Fruit fly (Drosophila melanogaster) whole organism, prepupa: Measurements from ENCODE around the gene Gclm.

ENCODE experiments used
- CG10669 ChIP-seq: fragments of 200-800 bp; sonication (Bioruptor generic); optimal IDR thresholded peaks from 3 replicates; lab custom pipeline; 2018; ENCODE audit warnings: missing biosample characterization, mild to moderate bottlenecking, missing genetic modification characterization, moderate library complexity
- CG11294 ChIP-seq: fragments of 200-800 bp; sonication (Bioruptor generic); IDR thresholded peaks from 2 replicates; pipeline ENCODE4 v1.3.6; 2022; ENCODE audit warnings: missing biosample characterization, missing genetic modification characterization
- CG11902 ChIP-seq: fragments of 200-800 bp; sonication (Bioruptor generic); optimal IDR thresholded peaks from 3 replicates; lab custom pipeline; 2016; ENCODE audit warnings: missing biosample characterization, missing genetic modification characterization
- CG15336 ChIP-seq: fragments of 200-800 bp; sonication (Bioruptor generic); IDR thresholded peaks from 2 replicates; pipeline ENCODE4 v1.3.6; 2022; ENCODE audit warnings: missing biosample characterization, missing genetic modification characterization
- CG1621 ChIP-seq: fragments of 200-800 bp; sonication (Bioruptor generic); optimal IDR thresholded peaks from 3 replicates; lab custom pipeline; 2018; ENCODE audit warnings: missing biosample characterization, mild to moderate bottlenecking, missing genetic modification characterization
- CG16779 ChIP-seq: fragments of 200-800 bp; sonication (Bioruptor generic); optimal IDR thresholded peaks from 3 replicates; lab custom pipeline; 2017; ENCODE audit warnings: missing biosample characterization, mild to moderate bottlenecking, missing genetic modification characterization
- CG31627 ChIP-seq: fragments of 200-800 bp; sonication (Bioruptor generic); optimal IDR thresholded peaks from 3 replicates; lab custom pipeline; 2016; ENCODE audit warnings: missing biosample characterization, missing genetic modification characterization
- CG34406 ChIP-seq: fragments of 200-800 bp; sonication (Bioruptor generic); optimal IDR thresholded peaks from 3 replicates; lab custom pipeline; 2016; ENCODE audit warnings: missing biosample characterization, missing genetic modification characterization
- CG4318 ChIP-seq: fragments of 200-800 bp; sonication (Bioruptor generic); optimal IDR thresholded peaks from 3 replicates; lab custom pipeline; 2017; ENCODE audit warnings: missing biosample characterization, mild to moderate bottlenecking, missing genetic modification characterization
- CG6163 ChIP-seq: fragments of 200-800 bp; sonication (Bioruptor generic); IDR thresholded peaks from 3 replicates; pipeline ENCODE4 v1.3.6; 2022; ENCODE audit warnings: missing biosample characterization, missing genetic modification characterization
- CG6792 ChIP-seq: fragments of 200-800 bp; sonication (Bioruptor generic); optimal IDR thresholded peaks from 3 replicates; lab custom pipeline; 2016; ENCODE audit warnings: missing biosample characterization, missing genetic modification characterization
- CG6854 ChIP-seq: fragments of 200-800 bp; sonication (Bioruptor generic); optimal IDR thresholded peaks from 2 replicates; lab custom pipeline; 2017; ENCODE audit warnings: missing biosample characterization, mild to moderate bottlenecking, missing genetic modification characterization
- CG7368 ChIP-seq: fragments of 200-800 bp; sonication (Bioruptor generic); optimal IDR thresholded peaks from 3 replicates; lab custom pipeline; 2016; ENCODE audit warnings: missing biosample characterization, missing genetic modification characterization
- CG8119 ChIP-seq: fragments of 200-800 bp; sonication (Bioruptor generic); IDR thresholded peaks from 3 replicates; pipeline ENCODE4 v1.3.6; 2022; ENCODE audit warnings: missing biosample characterization, missing genetic modification characterization
- CG8319 ChIP-seq: fragments of 200-800 bp; sonication (Bioruptor generic); optimal IDR thresholded peaks from 3 replicates; lab custom pipeline; 2016; ENCODE audit warnings: missing biosample characterization, missing genetic modification characterization
- CG8632 ChIP-seq: fragments of 200-800 bp; sonication (Bioruptor generic); optimal IDR thresholded peaks from 3 replicates; lab custom pipeline; 2016; ENCODE audit warnings: missing biosample characterization, missing genetic modification characterization
- CG9139 ChIP-seq: fragments of 200-800 bp; sonication (Bioruptor generic); optimal IDR thresholded peaks from 3 replicates; lab custom pipeline; 2017; ENCODE audit warnings: missing biosample characterization, mild to moderate bottlenecking, missing genetic modification characterization
- Eip75B ChIP-seq: fragments of 200-800 bp; sonication (Bioruptor generic); optimal IDR thresholded peaks from 3 replicates; lab custom pipeline; 2016; ENCODE audit warnings: missing biosample characterization, missing genetic modification characterization
- Eip93F ChIP-seq: fragments of 200-800 bp; sonication (Bioruptor generic); optimal IDR thresholded peaks from 2 replicates; lab custom pipeline; 2016; ENCODE audit warnings: missing biosample characterization, mild to moderate bottlenecking, missing genetic modification characterization
- Ets21C ChIP-seq: fragments of 200-800 bp; sonication (Bioruptor generic); optimal IDR thresholded peaks from 3 replicates; lab custom pipeline; 2016; ENCODE audit warnings: missing biosample characterization, missing genetic modification characterization
- Ets96B ChIP-seq: fragments of 200-800 bp; optimal IDR thresholded peaks from 2 replicates; lab custom pipeline; 2019; ENCODE audit warnings: missing biosample characterization, mild to moderate bottlenecking, missing genetic modification characterization, moderate library complexity
- Gug ChIP-seq: fragments of 200-800 bp; sonication (Bioruptor generic); IDR thresholded peaks from 2 replicates; pipeline ENCODE4 v1.3.6; 2022; ENCODE audit warnings: missing biosample characterization, missing genetic modification characterization
- Hr38 ChIP-seq: sonication (Bioruptor generic); optimal IDR thresholded peaks from 2 replicates; lab custom pipeline; 2016; ENCODE audit warnings: missing biosample characterization, missing genetic modification characterization
- Hr39 ChIP-seq: fragments of 200-800 bp; sonication (Bioruptor generic); optimal IDR thresholded peaks from 2 replicates; lab custom pipeline; 2016; ENCODE audit warnings: missing biosample characterization, missing genetic modification characterization
- Hr4 ChIP-seq: fragments of 200-800 bp; sonication (Bioruptor generic); optimal IDR thresholded peaks from 3 replicates; lab custom pipeline; 2016; ENCODE audit warnings: missing biosample characterization, missing genetic modification characterization
- Met ChIP-seq: fragments of 200-800 bp; sonication (Bioruptor generic); optimal IDR thresholded peaks from 3 replicates; lab custom pipeline; 2016; ENCODE audit warnings: missing biosample characterization, missing genetic modification characterization
- OdsH ChIP-seq: fragments of 200-800 bp; sonication (Bioruptor generic); optimal IDR thresholded peaks from 3 replicates; lab custom pipeline; 2016; ENCODE audit warnings: missing biosample characterization, missing genetic modification characterization
- Smox ChIP-seq: fragments of 200-800 bp; sonication (Bioruptor generic); optimal IDR thresholded peaks from 3 replicates; lab custom pipeline; 2016; ENCODE audit warnings: missing biosample characterization, missing genetic modification characterization
- Sox14 ChIP-seq: fragments of 200-800 bp; sonication (Bioruptor generic); optimal IDR thresholded peaks from 3 replicates; lab custom pipeline; 2016; ENCODE audit warnings: missing biosample characterization, missing genetic modification characterization
- Sox15 ChIP-seq: fragments of 200-800 bp; sonication (Bioruptor generic); optimal IDR thresholded peaks from 3 replicates; lab custom pipeline; 2016; ENCODE audit warnings: missing biosample characterization, missing genetic modification characterization
- achi ChIP-seq: fragments of 200-800 bp; sonication (Bioruptor generic); optimal IDR thresholded peaks from 3 replicates; lab custom pipeline; 2016; ENCODE audit warnings: missing biosample characterization, missing genetic modification characterization
- acj6 ChIP-seq: fragments of 200-800 bp; sonication (Bioruptor generic); optimal IDR thresholded peaks from 3 replicates; lab custom pipeline; 2016; ENCODE audit warnings: missing biosample characterization, missing genetic modification characterization
- dac ChIP-seq: fragments of 200-800 bp; sonication (Bioruptor generic); optimal IDR thresholded peaks from 2 replicates; lab custom pipeline; 2017; ENCODE audit warnings: missing biosample characterization, mild to moderate bottlenecking, missing genetic modification characterization
- eg ChIP-seq: fragments of 200-800 bp; sonication (Bioruptor generic); IDR thresholded peaks from 3 replicates; pipeline ENCODE4 v1.3.6; 2022; ENCODE audit warnings: missing biosample characterization, missing genetic modification characterization
- esn ChIP-seq: fragments of 200-800 bp; sonication (Bioruptor generic); optimal IDR thresholded peaks from 2 replicates; lab custom pipeline; 2016; ENCODE audit warnings: missing biosample characterization, mild to moderate bottlenecking, missing genetic modification characterization, moderate library complexity
- fd85E ChIP-seq: fragments of 200-800 bp; sonication (Bioruptor generic); optimal IDR thresholded peaks from 3 replicates; lab custom pipeline; 2016; ENCODE audit warnings: missing biosample characterization, missing genetic modification characterization
- fkh ChIP-seq: fragments of 200-800 bp; sonication (Bioruptor generic); optimal IDR thresholded peaks from 3 replicates; lab custom pipeline; 2017; ENCODE audit warnings: missing biosample characterization, mild to moderate bottlenecking, missing genetic modification characterization, moderate library complexity
- pdm3 ChIP-seq: fragments of 200-800 bp; sonication (Bioruptor generic); optimal IDR thresholded peaks from 3 replicates; lab custom pipeline; 2016; ENCODE audit warnings: missing biosample characterization, missing genetic modification characterization
- spab ChIP-seq: fragments of 200-800 bp; sonication (Bioruptor generic); optimal IDR thresholded peaks from 2 replicates; lab custom pipeline; 2017; ENCODE audit warnings: missing biosample characterization, mild to moderate bottlenecking, missing genetic modification characterization, missing genetic modification reagents
- svp ChIP-seq: fragments of 200-800 bp; sonication (Bioruptor generic); peaks from one replicate; lab custom pipeline; 2016; ENCODE audit warnings: missing biosample characterization, missing genetic modification characterization
- topi ChIP-seq: fragments of 200-800 bp; sonication (Bioruptor generic); optimal IDR thresholded peaks from 3 replicates; lab custom pipeline; 2016; ENCODE audit warnings: missing biosample characterization, missing genetic modification characterization

Gene Gclm

dm6 chr3R:22720808-22721306 is 34.5 kb upstream of the Gclm start, which contains the start of gene wge (continued):
- peak; percentile 84 for TF ChIP-seq CG16779 (tag; lab: Kevin White, UChicago)
- TF ChIP-seq Eip93F = peak; percentile 47
- peak; percentile 27 for TF ChIP-seq dac (GFP tag; lab: Kevin White, UChicago)
- peak; percentile 63; the same call in 2 of the 3 replicates for TF ChIP-seq CG6163 (GFP tag; lab: Robert Waterston, UW)
- TF ChIP-seq CG15336 = peak; percentile 78
- no peak for TF ChIP-seq pdm3 (GFP tag; lab: Kevin White, UChicago)
- TF ChIP-seq Hr38 = no peak
- no peak for TF ChIP-seq Hr4 (GFP tag; lab: Kevin White, UChicago)
- TF ChIP-seq spab (GFP tag; lab: Kevin White, UChicago) = peak; percentile 87
- no peak for TF ChIP-seq fkh (GFP tag; lab: Kevin White, UChicago)
- peak; percentile 28 for TF ChIP-seq svp (GFP tag; lab: Kevin White, UChicago)
- peak; percentile 32 for TF ChIP-seq Sox14 (GFP tag; lab: Kevin White, UChicago)
- TF ChIP-seq CG11902 (GFP tag; lab: Kevin White, UChicago) = no peak
- TF ChIP-seq CG9139 = peak; percentile 90
- TF ChIP-seq eg (GFP tag; lab: Robert Waterston, UW) = peak; percentile 80
- peak; percentile 23 for TF ChIP-seq CG7368 (GFP tag; lab: Kevin White, UChicago)
- TF ChIP-seq CG34406 (GFP tag; lab: Kevin White, UChicago) = peak; percentile 46
- no peak for TF ChIP-seq Ets21C (GFP tag; lab: Kevin White, UChicago)
- peak; percentile 90 for TF ChIP-seq CG8119 (GFP tag; lab: Robert Waterston, UW)
- no peak for TF ChIP-seq Eip75B
- peak; percentile 22 for TF ChIP-seq CG6792 (GFP tag; lab: Kevin White, UChicago)
- TF ChIP-seq acj6 (GFP tag; lab: Kevin White, UChicago) = peak; percentile 22
- TF ChIP-seq CG8632 (GFP tag; lab: Kevin White, UChicago) = peak; percentile 52
- TF ChIP-seq Met (GFP tag; lab: Kevin White, UChicago) = no peak
- no peak for TF ChIP-seq CG11294
- peak; percentile 78 for TF ChIP-seq CG1621
- TF ChIP-seq Smox = no peak
- no peak for TF ChIP-seq OdsH (GFP tag; lab: Kevin White, UChicago)
- no peak for TF ChIP-seq CG4318 (GFP tag; lab: Kevin White, UChicago)
- TF ChIP-seq Sox15 (GFP tag; lab: Kevin White, UChicago) = no peak
- peak; percentile 18 for TF ChIP-seq CG6854 (GFP tag; lab: Kevin White, UChicago)
- TF ChIP-seq Hr39 (GFP tag; lab: Kevin White, UChicago) = no peak

dm6 chr3R:22719607-22719949 is 33.3 kb upstream of the Gclm start:
- TF ChIP-seq Hr38 (no peak), spab (GFP tag; lab: Kevin White, UChicago) (no peak), fkh (GFP tag; lab: Kevin White, UChicago) (no peak), CG34406 (GFP tag; lab: Kevin White, UChicago) (no peak)

- no peak for TF ChIP-seq Hr38
- TF ChIP-seq acj6 (GFP tag; lab: Kevin White, UChicago) = no peak
- no peak for TF ChIP-seq esn (GFP tag; lab: Kevin White, UChicago)
- no peak for TF ChIP-seq eg (GFP tag; lab: Robert Waterston, UW)
- no peak for TF ChIP-seq Eip93F
These were observed 32.8 kb upstream of the Gclm start for dm6 chr3R:22718937-22719606.

- TF ChIP-seq Met (GFP tag; lab: Kevin White, UChicago) (no peak), topi (no peak), CG10669 (no peak), CG8319 (GFP tag; lab: Kevin White, UChicago) (no peak), CG9139 (no peak), Eip93F (no peak), CG8632 (GFP tag; lab: Kevin White, UChicago) (no peak), achi (GFP tag; lab: Kevin White, UChicago) (no peak), Gug (GFP tag; lab: Robert Waterston, UW) (no peak), CG4318 (GFP tag; lab: Kevin White, UChicago) (no peak), fd85E (GFP tag; lab: Kevin White, UChicago) (no peak), CG6854 (GFP tag; lab: Kevin White, UChicago) (no peak), CG15336 (no peak), Ets96B (tag; lab: Kevin White, UChicago) (no peak), Hr38 (no peak), CG31627 (GFP tag; lab: Kevin White, UChicago) (no peak)
These were observed 32.1 kb upstream of the Gclm start for dm6 chr3R:22718401-22718800.
